Fruit fly (Drosophila melanogaster): ENCODE data around the gene Toll-4.

- TF ChIP-seq Hnf4 (GFP tag; optimal IDR thresholded peaks at IDR 0.05) = no peak
- TF ChIP-seq foxo (GFP tag; optimal IDR thresholded peaks at IDR 0.05) = no peak
- no peak for TF ChIP-seq dsf (GFP tag; optimal IDR thresholded peaks at IDR 0.05; ENCODE audit: borderline replicate concordance)
- TF ChIP-seq OdsH (GFP tag; optimal IDR thresholded peaks at IDR 0.05) = no peak
- TF ChIP-seq Vsx2 (GFP tag; optimal IDR thresholded peaks at IDR 0.05; ENCODE audit: partially characterized antibody) = no peak
- no peak for TF ChIP-seq jim (GFP tag; optimal IDR thresholded peaks at IDR 0.05)
- no peak for TF ChIP-seq HLH106 (tag; optimal IDR thresholded peaks at IDR 0.05)
- no peak for TF ChIP-seq Dif (GFP tag; optimal IDR thresholded peaks at IDR 0.05; ENCODE audit: partially characterized antibody)
- TF ChIP-seq h (GFP tag; optimal IDR thresholded peaks at IDR 0.05) = no peak
- no peak for TF ChIP-seq usp (GFP tag; optimal IDR thresholded peaks at IDR 0.05)
- TF ChIP-seq lola (GFP tag; optimal IDR thresholded peaks at IDR 0.05) = no peak
- TF ChIP-seq CG32264 (GFP tag; optimal IDR thresholded peaks at IDR 0.05) = no peak
- TF ChIP-seq Hr83 (GFP tag; optimal IDR thresholded peaks at IDR 0.05; ENCODE audit: poor library complexity, severe bottlenecking) = no peak
These were observed 51.0 kb downstream of the Toll-4 start for dm6 chr2L:9134940-9135339.
